Fruit fly (Drosophila melanogaster) whole organism, embryonic: ENCODE results near the gene CG14431.

Experiments
- Aef1 ChIP-seq: fragments of 200-800 bp; sonication (Bioruptor generic); IDR thresholded peaks from 3 replicates; pipeline ENCODE4 v1.3.6; 2022; ENCODE audit warnings: missing biosample characterization, missing genetic modification characterization
- B-H1 ChIP-seq: fragments of 200-800 bp; sonication (Bioruptor generic); IDR thresholded peaks from 3 replicates; pipeline ENCODE4 v1.3.6; 2022; ENCODE audit warnings: missing biosample characterization, missing genetic modification characterization
- Bgb ChIP-seq: fragments of 200-800 bp; sonication (Bioruptor generic); IDR thresholded peaks from 2 replicates; pipeline ENCODE4 v1.3.6; 2022; ENCODE audit warnings: missing biosample characterization, missing genetic modification characterization; ENCODE audit not compliant: partially characterized antibody
- CG10209 ChIP-seq: fragments of 200-800 bp; sonication (Bioruptor generic); optimal IDR thresholded peaks from 3 replicates; lab custom pipeline; 2017; ENCODE audit warnings: missing biosample characterization, mild to moderate bottlenecking, missing genetic modification characterization, missing genetic modification reagents
- CG11093 ChIP-seq: fragments of 200-800 bp; sonication (Bioruptor generic); IDR thresholded peaks from 3 replicates; pipeline ENCODE4 v1.3.6; 2022; ENCODE audit warnings: missing biosample characterization, missing genetic modification characterization
- CG11247 ChIP-seq: fragments of 200-800 bp; sonication (Bioruptor generic); IDR thresholded peaks from 2 replicates; pipeline ENCODE4 v1.3.6; 2022; ENCODE audit warnings: missing biosample characterization, missing genetic modification characterization
- CG12104 ChIP-seq: fragments of 200-800 bp; sonication (Bioruptor generic); optimal IDR thresholded peaks from 3 replicates; lab custom pipeline; 2016; ENCODE audit warnings: missing biosample characterization, missing genetic modification characterization
- CG1233 ChIP-seq: fragments of 200-800 bp; sonication (Bioruptor generic); optimal IDR thresholded peaks from 4 replicates; lab custom pipeline; 2018; ENCODE audit warnings: missing biosample characterization, mild to moderate bottlenecking, missing genetic modification characterization
- CG14965 ChIP-seq: fragments of 200-800 bp; sonication (Bioruptor generic); optimal IDR thresholded peaks from 2 replicates; lab custom pipeline; 2016; ENCODE audit warnings: missing biosample characterization, missing genetic modification characterization, borderline replicate concordance
- CG15514 ChIP-seq: fragments of 200-800 bp; sonication (Bioruptor generic); optimal IDR thresholded peaks from 3 replicates; lab custom pipeline; 2017; ENCODE audit warnings: missing biosample characterization, missing genetic modification characterization, mild to moderate bottlenecking, moderate library complexity, missing genetic modification reagents
- CG17328 ChIP-seq: fragments of 200-800 bp; sonication (Bioruptor generic); IDR thresholded peaks from 2 replicates; pipeline ENCODE4 v1.3.6; 2022; ENCODE audit warnings: missing biosample characterization, missing genetic modification characterization
- CG17385 ChIP-seq: fragments of 200-800 bp; sonication (Bioruptor generic); optimal IDR thresholded peaks from 3 replicates; lab custom pipeline; 2018; ENCODE audit warnings: missing biosample characterization, mild to moderate bottlenecking, missing genetic modification characterization
- CG18011 ChIP-seq: fragments of 200-800 bp; sonication (Bioruptor generic); optimal IDR thresholded peaks from 2 replicates; lab custom pipeline; 2017; ENCODE audit warnings: missing biosample characterization, missing genetic modification characterization, mild to moderate bottlenecking, moderate library complexity, missing genotype
- CG18476 ChIP-seq: fragments of 200-800 bp; sonication (Bioruptor generic); optimal IDR thresholded peaks from 2 replicates; lab custom pipeline; 2016; ENCODE audit warnings: missing biosample characterization, mild to moderate bottlenecking, missing genetic modification characterization
- CG31441 ChIP-seq: fragments of 200-800 bp; sonication (Bioruptor generic); IDR thresholded peaks from 2 replicates; pipeline ENCODE4 v1.3.6; 2022; ENCODE audit warnings: missing biosample characterization, missing genetic modification characterization
- CG42726 ChIP-seq: fragments of 200-800 bp; sonication (Bioruptor generic); IDR thresholded peaks from 2 replicates; pipeline ENCODE4 v1.3.6; 2022; ENCODE audit warnings: missing biosample characterization, missing genetic modification characterization; ENCODE audit not compliant: partially characterized antibody
- CG4282 ChIP-seq: fragments of 200-800 bp; sonication (Bioruptor generic); optimal IDR thresholded peaks from 2 replicates; lab custom pipeline; 2016; ENCODE audit warnings: missing biosample characterization, missing genetic modification characterization
- CG4360 ChIP-seq: fragments of 200-800 bp; sonication (Bioruptor generic); IDR thresholded peaks from 2 replicates; pipeline ENCODE4 v1.3.6; 2022; ENCODE audit warnings: missing biosample characterization, missing genetic modification characterization
- CG5953 ChIP-seq: fragments of 200-800 bp; sonication (Bioruptor generic); IDR thresholded peaks from 2 replicates; pipeline ENCODE4 v1.3.6; 2022; ENCODE audit warnings: missing biosample characterization, missing genetic modification characterization
- CG6654 ChIP-seq: fragments of 200-800 bp; sonication (Bioruptor generic); optimal IDR thresholded peaks from 2 replicates; lab custom pipeline; 2017; ENCODE audit warnings: missing biosample characterization, mild to moderate bottlenecking, missing genetic modification characterization
- CG6765 ChIP-seq: fragments of 200-800 bp; sonication (Bioruptor generic); optimal IDR thresholded peaks from 3 replicates; lab custom pipeline; 2017; ENCODE audit warnings: missing biosample characterization, mild to moderate bottlenecking, missing genetic modification characterization
- CG7357 ChIP-seq: fragments of 200-800 bp; sonication (Bioruptor generic); IDR thresholded peaks from 3 replicates; pipeline ENCODE4 v1.3.6; 2022; ENCODE audit warnings: missing biosample characterization, missing genetic modification characterization
- CG7745 ChIP-seq: fragments of 200-800 bp; sonication (Bioruptor generic); optimal IDR thresholded peaks from 2 replicates; lab custom pipeline; 2018; ENCODE audit warnings: missing biosample characterization, mild to moderate bottlenecking, missing genetic modification characterization, moderate library complexity
- CHES-1-like ChIP-seq: fragments of 200-800 bp; sonication (Bioruptor generic); optimal IDR thresholded peaks from 2 replicates; lab custom pipeline; 2016; ENCODE audit warnings: missing biosample characterization, missing genetic modification characterization
- Dip2 ChIP-seq: fragments of 200-800 bp; sonication (Bioruptor generic); IDR thresholded peaks from 2 replicates; pipeline ENCODE4 v1.3.6; 2022; ENCODE audit warnings: missing biosample characterization, missing genetic modification characterization
- Dll ChIP-seq: fragments of 200-800 bp; sonication (Bioruptor generic); IDR thresholded peaks from 4 replicates; pipeline ENCODE4 v1.3.6; 2022; ENCODE audit warnings: missing biosample characterization, missing genetic modification characterization; ENCODE audit not compliant: partially characterized antibody
- Dp ChIP-seq: fragments of 200-800 bp; sonication (Bioruptor generic); optimal IDR thresholded peaks from 2 replicates; lab custom pipeline; 2018; ENCODE audit warnings: missing biosample characterization, mild to moderate bottlenecking, missing genetic modification characterization, moderate library complexity
- Gsc ChIP-seq: fragments of 200-800 bp; sonication (Bioruptor generic); IDR thresholded peaks from 2 replicates; pipeline ENCODE4 v1.3.6; 2022; ENCODE audit warnings: missing biosample characterization, missing genetic modification characterization
- Kr ChIP-seq: fragments of 200-800 bp; sonication (Bioruptor generic); optimal IDR thresholded peaks from 2 replicates; lab custom pipeline; 2017; ENCODE audit warnings: missing biosample characterization, mild to moderate bottlenecking, missing genetic modification characterization
- Meics ChIP-seq: fragments of 200-800 bp; sonication (Bioruptor generic); optimal IDR thresholded peaks from 2 replicates; lab custom pipeline; 2017; ENCODE audit warnings: missing biosample characterization, mild to moderate bottlenecking, missing genetic modification characterization
- Nf-YC ChIP-seq: fragments of 200-800 bp; optimal IDR thresholded peaks from 3 replicates; lab custom pipeline; 2019; ENCODE audit warnings: missing biosample characterization, mild to moderate bottlenecking, missing genetic modification characterization, moderate library complexity
- Trl ChIP-seq, 3 experiments: fragments of >200 bp in 2 of 3; fragments of 200-800 bp in 1 of 3; sonication (Bioruptor generic) in 1 of 3; optimal IDR thresholded peaks; 2 replicates in 1 of 3; 3 replicates in 2 of 3; lab custom pipeline; 2016 to 2017; ENCODE audit warnings: missing biosample characterization in 1 of 3, missing genetic modification characterization in 1 of 3
- amos ChIP-seq: fragments of 200-800 bp; sonication (Bioruptor generic); IDR thresholded peaks from 2 replicates; pipeline ENCODE4 v1.3.6; 2022; ENCODE audit warnings: missing biosample characterization, missing genetic modification characterization; ENCODE audit not compliant: partially characterized antibody
- ase ChIP-seq: fragments of 200-800 bp; sonication (Bioruptor generic); IDR thresholded peaks from 3 replicates; pipeline ENCODE4 v1.3.6; 2022; ENCODE audit warnings: missing biosample characterization, missing genetic modification characterization
- chn ChIP-seq: fragments of 200-800 bp; sonication (Bioruptor generic); optimal IDR thresholded peaks from 2 replicates; lab custom pipeline; 2016; ENCODE audit warnings: missing biosample characterization, missing genetic modification characterization
- esg ChIP-seq: fragments of 200-800 bp; sonication (Bioruptor generic); conservative IDR thresholded peaks from 2 replicates; pipeline ENCODE4 v1.3.6; 2022; ENCODE audit warnings: missing biosample characterization, missing genetic modification characterization
- gsb ChIP-seq: fragments of 200-800 bp; sonication (Bioruptor generic); IDR thresholded peaks from 2 replicates; pipeline ENCODE4 v1.3.6; 2022; ENCODE audit warnings: missing biosample characterization, missing genetic modification characterization
- ind ChIP-seq: fragments of 200-800 bp; sonication (Bioruptor generic); optimal IDR thresholded peaks from 3 replicates; lab custom pipeline; 2016; ENCODE audit warnings: missing biosample characterization, missing genetic modification characterization
- kay ChIP-seq: fragments of 200-800 bp; sonication (Bioruptor generic); optimal IDR thresholded peaks from 2 replicates; lab custom pipeline; 2016; ENCODE audit warnings: missing biosample characterization, missing genetic modification characterization
- nerfin-1 ChIP-seq: fragments of 200-800 bp; sonication (Bioruptor generic); optimal IDR thresholded peaks from 3 replicates; lab custom pipeline; 2019; ENCODE audit warnings: missing biosample characterization, mild to moderate bottlenecking, missing genetic modification characterization, moderate library complexity
- ranshi ChIP-seq: fragments of 200-800 bp; sonication (Bioruptor generic); IDR thresholded peaks from 2 replicates; pipeline ENCODE4 v1.3.6; 2022; ENCODE audit warnings: missing biosample characterization, missing genetic modification characterization
- sob ChIP-seq: fragments of 200-800 bp; sonication (Bioruptor generic); IDR thresholded peaks from 2 replicates; pipeline ENCODE4 v1.3.6; 2022; ENCODE audit warnings: missing biosample characterization, missing genetic modification characterization

CG14431 gene

dm6 chrX:6969364-6970137 lies 61.5 kb downstream of the CG14431 start, which contains the start of gene CG4586 (continued):
- peak; percentile 90 for TF ChIP-seq gsb (GFP tag; lab: Robert Waterston, UW)
- TF ChIP-seq CG4282 (GFP tag; lab: Kevin White, UChicago) = peak; percentile 91
- TF ChIP-seq Bgb = no peak
- TF ChIP-seq amos (GFP tag; lab: Robert Waterston, UW) = no peak
- TF ChIP-seq CG18011 (GFP tag; lab: Kevin White, UChicago) = peak; percentile 88
- TF ChIP-seq Trl (optimal IDR thresholded peaks at IDR 0.05; lab: Kevin White, UChicago) = no peak
- TF ChIP-seq Trl (GFP tag; optimal IDR thresholded peaks at IDR 0.05; lab: Kevin White, UChicago) = peak; percentile 94
- peak; percentile 96 for TF ChIP-seq CG31441
- TF ChIP-seq CG12104 (GFP tag; lab: Kevin White, UChicago) = peak; percentile 91
- TF ChIP-seq esg (GFP tag; lab: Robert Waterston, UW) = peak; percentile 85
- TF ChIP-seq CG7357 (GFP tag; lab: Robert Waterston, UW) = peak; percentile 81
- TF ChIP-seq CHES-1-like (GFP tag; lab: Kevin White, UChicago) = peak; percentile 97
- peak; percentile 95 for TF ChIP-seq CG17328 (GFP tag; lab: Robert Waterston, UW)
- no peak for TF ChIP-seq Kr (GFP tag; lab: Kevin White, UChicago)
- peak; percentile 91 for TF ChIP-seq chn (GFP tag; lab: Kevin White, UChicago)
- TF ChIP-seq ranshi (GFP tag; lab: Robert Waterston, UW) = peak; percentile 95
- TF ChIP-seq nerfin-1 (tag; lab: Kevin White, UChicago) = peak; percentile 86
- TF ChIP-seq CG14965 (GFP tag; lab: Kevin White, UChicago) = peak; percentile 85
- peak; percentile 97 for TF ChIP-seq Meics (GFP tag; lab: Kevin White, UChicago)
- TF ChIP-seq CG11247 (GFP tag; lab: Robert Waterston, UW) = peak; percentile 90
- TF ChIP-seq CG17385 = peak; percentile 94
- no peak for TF ChIP-seq CG42726 (GFP tag; lab: Robert Waterston, UW)
- TF ChIP-seq CG18476 (GFP tag; lab: Kevin White, UChicago) = peak; percentile 95
- no peak for TF ChIP-seq Dll
- peak; percentile 90 for TF ChIP-seq ase (GFP tag; lab: Robert Waterston, UW)
- peak; percentile 95 for TF ChIP-seq CG15514 (GFP tag; lab: Kevin White, UChicago)
- TF ChIP-seq Dp (GFP tag; lab: Kevin White, UChicago) = peak; percentile 3
- TF ChIP-seq Nf-YC (tag; lab: Kevin White, UChicago) = peak; percentile 78
- TF ChIP-seq ind = peak; percentile 95
- peak; percentile 85 for TF ChIP-seq Aef1 (GFP tag; lab: Robert Waterston, UW)
- TF ChIP-seq Dip2 (GFP tag; lab: Robert Waterston, UW) = no peak
- peak; percentile 43; the same call in 1 of the 2 replicates for TF ChIP-seq Gsc (GFP tag; lab: Robert Waterston, UW)
- TF ChIP-seq CG10209 (GFP tag; lab: Kevin White, UChicago) = peak; percentile 94
- TF ChIP-seq CG11093 = peak; percentile 77
- TF ChIP-seq B-H1 (GFP tag; lab: Robert Waterston, UW) = peak; percentile 93
- peak; percentile 66 for TF ChIP-seq CG4360 (GFP tag; lab: Robert Waterston, UW)
- TF ChIP-seq CG5953 (GFP tag; lab: Robert Waterston, UW) = peak; percentile 94
- TF ChIP-seq kay (GFP tag; lab: Kevin White, UChicago) = peak; percentile 80
- peak; percentile 84 for TF ChIP-seq CG6654 (GFP tag; lab: Kevin White, UChicago)
- TF ChIP-seq CG7745 (tag; lab: Kevin White, UChicago) = no peak
- TF ChIP-seq CG6765 (GFP tag; lab: Kevin White, UChicago) = peak; percentile 97
- TF ChIP-seq CG1233 (GFP tag; lab: Kevin White, UChicago) = peak; percentile 94
- peak; percentile 95 for TF ChIP-seq sob (GFP tag; lab: Robert Waterston, UW)
